Worm (Caenorhabditis elegans) whole organism, L1 larva: ENCODE results near the gene W08G11.5.

Experiments used
- C04F5.9 ChIP-seq: sonication (generic microtip); optimal IDR thresholded peaks from 2 replicates; lab custom pipeline; 2016; ENCODE audit warnings: missing genetic modification characterization, missing compliant biosample characterization
- Y116A8C.19 ChIP-seq: sonication (generic microtip); optimal IDR thresholded peaks from 2 replicates; lab custom pipeline; 2016; ENCODE audit warnings: missing compliant biosample characterization, missing genetic modification characterization, borderline replicate concordance
- alr-1 ChIP-seq: fragments of 200-800 bp; sonication (Bioruptor generic); optimal IDR thresholded peaks from 2 replicates; lab custom pipeline; 2018; ENCODE audit warnings: borderline replicate concordance, mild to moderate bottlenecking, missing genetic modification characterization, missing compliant biosample characterization
- aly-2 ChIP-seq: fragments of 150-350 bp; optimal IDR thresholded peaks from 2 replicates; lab custom pipeline; 2014; ENCODE audit warnings: missing biosample characterization, missing genetic modification characterization
- blmp-1 ChIP-seq: fragments of 150-350 bp; optimal IDR thresholded peaks from 2 replicates; lab custom pipeline; 2014; ENCODE audit warnings: missing biosample characterization, missing genetic modification characterization
- ceh-82 ChIP-seq, 3 experiments: fragments of 150-350 bp in 1 of 3; sonication (generic microtip) in 2 of 3; optimal IDR thresholded peaks; 2 replicates each; lab custom pipeline; 2014 to 2017; ENCODE audit warnings: missing biosample characterization in 3 of 3, missing genetic modification characterization in 3 of 3
- dpl-1 ChIP-seq, 3 experiments: fragments of 150-350 bp in 2 of 3; sonication (generic microtip) in 1 of 3; optimal IDR thresholded peaks; 2 replicates each; lab custom pipeline; 2014 to 2017; ENCODE audit warnings: missing biosample characterization in 3 of 3, missing genetic modification characterization in 3 of 3, missing genetic modification reagents in 3 of 3
- efl-1 ChIP-seq, 4 experiments: fragments of 150-350 bp; optimal IDR thresholded peaks in 3 of 4; peaks in 1 of 4; 1 replicate in 1 of 4; 2 replicates in 3 of 4; lab custom pipeline; 2014; ENCODE audit warnings: missing biosample characterization in 2 of 4, missing genetic modification characterization in 2 of 4, missing genetic modification reagents in 2 of 4
- efl-3 ChIP-seq: fragments of 200-800 bp; sonication (Bioruptor generic); optimal IDR thresholded peaks from 2 replicates; lab custom pipeline; 2018; ENCODE audit warnings: mild to moderate bottlenecking, missing genetic modification characterization, missing compliant biosample characterization
- egl-27 ChIP-seq, 2 experiments: fragments of 150-350 bp in 1 of 2; sonication (generic microtip); optimal IDR thresholded peaks; 3 replicates each; lab custom pipeline; 2017 to 2018; ENCODE audit warnings: missing biosample characterization in 2 of 2, missing genetic modification characterization in 2 of 2, missing genetic modification reagents in 2 of 2
- elt-2 ChIP-seq: sonication (generic microtip); optimal IDR thresholded peaks from 2 replicates; lab custom pipeline; 2016; ENCODE audit warnings: missing genetic modification characterization, mild to moderate bottlenecking, inconsistent platforms, missing compliant biosample characterization, missing genetic modification reagents
- elt-3 ChIP-seq, 6 experiments: fragments of 150-350 bp in 1 of 6; sonication (generic microtip); optimal IDR thresholded peaks; 2 replicates each; lab custom pipeline; 2017 to 2018; ENCODE audit warnings: missing biosample characterization in 6 of 6, missing genetic modification characterization in 6 of 6, inconsistent platforms in 1 of 6
- ets-5 ChIP-seq: fragments of 200-800 bp; sonication (Bioruptor generic); IDR thresholded peaks from 2 replicates; pipeline ENCODE4 v1.3.6; 2022; ENCODE audit warnings: missing genetic modification characterization, missing compliant biosample characterization
- fkh-10 ChIP-seq: sonication (generic microtip); optimal IDR thresholded peaks from 2 replicates; lab custom pipeline; 2017; ENCODE audit warnings: missing biosample characterization, missing genetic modification reagents, missing genetic modification characterization
- grh-1 ChIP-seq: fragments of 200-800 bp; sonication (Bioruptor generic); IDR thresholded peaks from 2 replicates; pipeline ENCODE4 v1.3.6; 2022; ENCODE audit warnings: missing genetic modification reagents, missing genetic modification characterization, missing compliant biosample characterization
- hlh-17 ChIP-seq: fragments of 200-800 bp; sonication (Bioruptor generic); optimal IDR thresholded peaks from 2 replicates; lab custom pipeline; 2018; ENCODE audit warnings: missing genetic modification characterization, mild to moderate bottlenecking, missing compliant biosample characterization, moderate library complexity, borderline replicate concordance
- hlh-4 ChIP-seq: sonication (generic microtip); optimal IDR thresholded peaks from 2 replicates; lab custom pipeline; 2016; ENCODE audit warnings: mild to moderate bottlenecking, missing genetic modification characterization, missing compliant biosample characterization
- hpl-2 ChIP-seq: fragments of 150-350 bp; optimal IDR thresholded peaks from 2 replicates; lab custom pipeline; 2014; ENCODE audit warnings: missing biosample characterization, missing genetic modification reagents, missing genetic modification characterization
- irx-1 ChIP-seq: sonication (generic microtip); optimal IDR thresholded peaks from 2 replicates; lab custom pipeline; 2016; ENCODE audit warnings: missing genetic modification characterization, missing compliant biosample characterization
- jun-1 ChIP-seq: fragments of 150-350 bp; optimal IDR thresholded peaks from 2 replicates; lab custom pipeline; 2014; ENCODE audit warnings: missing biosample characterization, missing genetic modification reagents, missing genetic modification characterization
- lin-13 ChIP-seq: fragments of 150-350 bp; optimal IDR thresholded peaks from 2 replicates; lab custom pipeline; 2014; ENCODE audit warnings: missing biosample characterization, missing genetic modification reagents, missing genetic modification characterization
- lsy-2 ChIP-seq, 2 experiments: fragments of 150-350 bp; optimal IDR thresholded peaks; 2 replicates each; lab custom pipeline; 2014; ENCODE audit warnings: missing biosample characterization in 2 of 2, missing genetic modification characterization in 2 of 2
- mab-9 ChIP-seq: fragments of 200-800 bp; sonication (Bioruptor generic); IDR thresholded peaks from 2 replicates; pipeline ENCODE4 v1.3.6; 2022; ENCODE audit warnings: missing genetic modification reagents, missing genetic modification characterization, missing compliant biosample characterization
- mdl-1 ChIP-seq, 2 experiments: fragments of 150-350 bp; optimal IDR thresholded peaks; 2 replicates each; lab custom pipeline; 2014 to 2017; ENCODE audit warnings: missing biosample characterization in 2 of 2, missing genetic modification characterization in 2 of 2, inconsistent platforms in 1 of 2
- mef-2 ChIP-seq: fragments of 150-350 bp; optimal IDR thresholded peaks from 2 replicates; lab custom pipeline; 2014; ENCODE audit warnings: missing biosample characterization, missing genetic modification characterization
- mep-1 ChIP-seq: fragments of 150-350 bp; optimal IDR thresholded peaks from 2 replicates; lab custom pipeline; 2014; ENCODE audit warnings: missing biosample characterization, missing genetic modification characterization
- nhr-12 ChIP-seq: sonication (generic microtip); optimal IDR thresholded peaks from 2 replicates; lab custom pipeline; 2017; ENCODE audit warnings: missing biosample characterization, missing genetic modification characterization
- nhr-19 ChIP-seq: fragments of 200-800 bp; sonication (Bioruptor generic); conservative IDR thresholded peaks from 2 replicates; pipeline ENCODE4 v1.3.6; 2022; ENCODE audit warnings: missing genetic modification characterization, missing compliant biosample characterization
- nhr-237 ChIP-seq: fragments of 150-350 bp; optimal IDR thresholded peaks from 2 replicates; lab custom pipeline; 2014; ENCODE audit warnings: missing biosample characterization, missing genetic modification characterization
- nhr-28 ChIP-seq: fragments of 150-350 bp; optimal IDR thresholded peaks from 2 replicates; lab custom pipeline; 2014; ENCODE audit warnings: missing biosample characterization, missing genetic modification characterization
- nhr-84 ChIP-seq: sonication (generic microtip); optimal IDR thresholded peaks from 2 replicates; lab custom pipeline; 2017; ENCODE audit warnings: missing biosample characterization, missing genetic modification characterization
- pax-3 ChIP-seq: fragments of 200-800 bp; sonication (Bioruptor generic); optimal IDR thresholded peaks from 2 replicates; lab custom pipeline; 2018; ENCODE audit warnings: mild to moderate bottlenecking, missing genetic modification characterization, moderate library complexity, missing compliant biosample characterization
- skn-1 ChIP-seq: fragments of 150-350 bp; optimal IDR thresholded peaks from 2 replicates; lab custom pipeline; 2014; ENCODE audit warnings: missing biosample characterization, missing genetic modification characterization
- snpc-4 ChIP-seq: fragments of 150-350 bp; optimal IDR thresholded peaks from 2 replicates; lab custom pipeline; 2014; ENCODE audit warnings: missing biosample characterization, missing genetic modification characterization
- snu-23 ChIP-seq: sonication (generic microtip); optimal IDR thresholded peaks from 2 replicates; lab custom pipeline; 2016; ENCODE audit warnings: missing genetic modification characterization, missing compliant biosample characterization
- sptf-1 ChIP-seq: fragments of 150-350 bp; optimal IDR thresholded peaks from 2 replicates; lab custom pipeline; 2014; ENCODE audit warnings: missing biosample characterization, missing genetic modification characterization
- sup-37 ChIP-seq: fragments of 200-800 bp; sonication (Bioruptor generic); optimal IDR thresholded peaks from 2 replicates; lab custom pipeline; 2018; ENCODE audit warnings: mild to moderate bottlenecking, missing genetic modification characterization, missing compliant biosample characterization
- tbx-2 ChIP-seq: sonication (generic microtip); optimal IDR thresholded peaks from 2 replicates; lab custom pipeline; 2016; ENCODE audit warnings: missing genetic modification characterization, missing compliant biosample characterization
- tlp-1 ChIP-seq: fragments of 150-350 bp; optimal IDR thresholded peaks from 2 replicates; lab custom pipeline; 2014; ENCODE audit warnings: missing biosample characterization, missing genetic modification characterization
- unc-30 ChIP-seq: sonication (generic microtip); optimal IDR thresholded peaks from 2 replicates; lab custom pipeline; 2017; ENCODE audit warnings: missing biosample characterization, missing genetic modification characterization
- unc-62 ChIP-seq: fragments of 150-350 bp; optimal IDR thresholded peaks from 2 replicates; lab custom pipeline; 2014; ENCODE audit warnings: missing biosample characterization, missing genetic modification reagents, missing genetic modification characterization
- unc-98 ChIP-seq: fragments of 200-800 bp; sonication (Bioruptor generic); IDR thresholded peaks from 2 replicates; pipeline ENCODE4 v1.3.6; 2022; ENCODE audit warnings: missing genetic modification characterization, missing compliant biosample characterization
- xbp-1 ChIP-seq: sonication (generic microtip); optimal IDR thresholded peaks from 2 replicates; lab custom pipeline; 2016; ENCODE audit warnings: missing genetic modification characterization, missing compliant biosample characterization
- zip-4 ChIP-seq: fragments of 200-800 bp; sonication (Bioruptor generic); optimal IDR thresholded peaks from 2 replicates; lab custom pipeline; 2018; ENCODE audit warnings: mild to moderate bottlenecking, missing genetic modification characterization, moderate library complexity, missing compliant biosample characterization
- ztf-4 ChIP-seq: fragments of 150-350 bp; optimal IDR thresholded peaks from 2 replicates; lab custom pipeline; 2014; ENCODE audit warnings: missing biosample characterization, missing genetic modification characterization

The W08G11.5 gene

ce11 chrV:16361350-16361749, 15.0 kb upstream of the W08G11.5 start:
- TF ChIP-seq efl-3 (GFP tag; lab: Kevin White, UChicago) (no peak), nhr-28 (tag; lab: Kevin White, UChicago) (no peak), sptf-1 (tag; lab: Kevin White, UChicago) (no peak), ets-5 (GFP tag; lab: Robert Waterston, UW) (no peak), nhr-12 (tag; lab: Kevin White, UChicago) (no peak), egl-27 (tag; optimal IDR thresholded peaks at IDR 0.05; lab: Kevin White, UChicago) (no peak), alr-1 (tag; lab: Kevin White, UChicago) (no peak), unc-30 (tag; lab: Kevin White, UChicago) (no peak)
- TF ChIP-seq, all 84 proteins: peak for 0

DNA sequence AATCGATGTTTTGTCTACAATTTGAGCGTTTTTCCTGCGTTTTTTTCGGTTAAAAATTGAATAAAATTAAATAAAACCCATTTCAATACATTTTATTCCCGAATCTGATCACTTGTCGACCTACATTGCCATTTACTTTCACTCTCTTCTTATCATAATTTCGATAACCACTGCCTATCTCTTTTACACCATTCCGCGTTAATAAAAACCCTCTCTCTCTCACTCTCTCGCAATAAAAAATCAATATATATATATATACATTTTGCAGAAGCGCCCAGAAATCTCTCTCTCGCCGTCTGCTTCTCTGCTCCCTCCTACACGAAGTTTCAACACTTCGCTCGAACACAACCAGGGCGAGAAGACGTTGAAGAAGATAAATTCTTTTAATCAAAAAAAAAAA, 10.9 kb upstream of the W08G11.5 start, which contains the start of gene pptr-1:
Gene pptr-1 (plus strand): TSS at position 269 of the 400 bp plus-strand sequence.
- TF ChIP-seq ets-5 (GFP tag; lab: Robert Waterston, UW) = no peak
- peak; percentile 43 for TF ChIP-seq elt-2 (tag; lab: Kevin White, UChicago)
- no peak for TF ChIP-seq sptf-1 (tag; lab: Kevin White, UChicago)
- peak; percentile 5 for TF ChIP-seq skn-1 (tag; lab: Kevin White, UChicago)
- TF ChIP-seq blmp-1 = peak; percentile 88
- TF ChIP-seq unc-98 (GFP tag; lab: Robert Waterston, UW) = no peak
- peak in 1 of 3 experiments; percentile 5 for TF ChIP-seq ceh-82 (tag; optimal IDR thresholded peaks at IDR 0.05; lab: Kevin White, UChicago)

DNA sequence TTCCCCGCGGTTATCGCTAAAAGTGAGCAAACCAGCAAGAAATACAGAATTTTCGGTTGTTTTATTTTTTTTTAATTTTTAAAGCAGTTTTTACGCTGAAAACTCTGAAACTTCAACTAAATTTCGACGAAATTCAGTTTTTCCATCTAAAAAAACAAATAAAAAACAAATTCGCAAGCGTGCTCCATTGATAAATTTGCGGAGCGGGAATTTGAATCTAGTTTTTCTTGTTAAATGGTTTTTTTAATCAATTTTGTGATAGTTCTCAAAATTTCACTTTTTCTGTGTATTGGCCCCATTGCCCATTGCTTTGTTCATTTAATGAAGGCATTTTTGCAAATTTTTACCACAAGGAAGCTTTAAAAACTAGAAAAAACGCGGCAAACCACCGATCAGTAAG, 10.5 kb upstream of the W08G11.5 start:
- TF ChIP-seq dpl-1 (GFP tag; optimal IDR thresholded peaks at IDR 0.05; lab: Kevin White, UChicago) = peak in 1 of 3 experiments; percentile 41
- no peak for TF ChIP-seq mep-1 (tag; lab: Kevin White, UChicago)
- TF ChIP-seq fkh-10 = no peak
- peak in 1 of 2 experiments; percentile 38 for TF ChIP-seq efl-1 (optimal IDR thresholded peaks at IDR 0.05; lab: Kevin White, UChicago)
- peak; percentile 59 to 93 for TF ChIP-seq efl-1 (GFP tag; optimal IDR thresholded peaks at IDR 0.05 in 1 of 2; lab: Kevin White, UChicago)
- TF ChIP-seq elt-2 (tag; lab: Kevin White, UChicago) = no peak
- no peak for TF ChIP-seq tlp-1 (tag; lab: Kevin White, UChicago)
- TF ChIP-seq, all 84 proteins: peak for 2

DNA sequence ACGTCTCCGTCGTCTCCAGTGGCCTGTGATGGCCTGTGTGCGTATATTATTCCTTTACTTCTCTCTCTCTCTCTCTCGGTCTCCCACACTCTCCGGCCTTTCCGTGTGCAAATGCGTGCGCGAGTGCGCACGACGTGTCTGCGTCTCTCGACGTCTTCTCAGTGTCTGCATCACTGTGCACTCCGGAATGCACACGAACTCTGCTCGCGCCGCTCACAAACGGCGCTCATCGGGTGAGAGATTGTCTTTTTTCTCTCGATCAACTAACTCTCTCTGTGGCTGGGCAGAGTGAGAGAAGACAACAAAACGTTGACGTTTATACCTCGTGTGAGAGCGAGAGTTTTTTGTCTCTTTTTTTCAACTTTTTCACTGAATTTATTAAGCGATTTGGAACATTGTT, 9.6 kb upstream of the W08G11.5 start:
- TF ChIP-seq hpl-2 (GFP tag; lab: Kevin White, UChicago) = no peak
- TF ChIP-seq snpc-4 = peak; percentile 86
- TF ChIP-seq fkh-10 = peak; percentile 79
- peak; percentile 60 for TF ChIP-seq nhr-237 (tag; lab: Kevin White, UChicago)
- TF ChIP-seq elt-3 (tag; optimal IDR thresholded peaks at IDR 0.05; lab: Kevin White, UChicago) = peak in 3 of 6 experiments; percentile 75 to 83 (median 81)
- peak; percentile 89 for TF ChIP-seq skn-1 (tag; lab: Kevin White, UChicago)
- TF ChIP-seq nhr-19 (GFP tag; lab: Robert Waterston, UW) = peak; percentile 84
- TF ChIP-seq grh-1 (GFP tag; lab: Robert Waterston, UW) = no peak
- TF ChIP-seq C04F5.9 (tag; lab: Kevin White, UChicago) = no peak
- no peak for TF ChIP-seq unc-62 (GFP tag; lab: Kevin White, UChicago)
- TF ChIP-seq hlh-17 (GFP tag; lab: Kevin White, UChicago) = no peak
- TF ChIP-seq pax-3 (tag; lab: Kevin White, UChicago) = peak; percentile 76
- TF ChIP-seq irx-1 (tag; lab: Kevin White, UChicago) = peak; percentile 81
- TF ChIP-seq mef-2 = no peak
- no peak for TF ChIP-seq ets-5 (GFP tag; lab: Robert Waterston, UW)
- TF ChIP-seq Y116A8C.19 (tag; lab: Kevin White, UChicago) = no peak
- peak; percentile 67 for TF ChIP-seq ztf-4 (tag; lab: Kevin White, UChicago)
- TF ChIP-seq zip-4 (GFP tag; lab: Kevin White, UChicago) = peak; percentile 50
- TF ChIP-seq tbx-2 (tag; lab: Kevin White, UChicago) = peak; percentile 90
- no peak for TF ChIP-seq nhr-28 (tag; lab: Kevin White, UChicago)
- peak; percentile 67 to 92 for TF ChIP-seq mdl-1 (tag; optimal IDR thresholded peaks at IDR 0.05; lab: Kevin White, UChicago)
- peak; percentile 96 for TF ChIP-seq snu-23 (GFP tag; lab: Kevin White, UChicago)
- TF ChIP-seq nhr-84 = no peak
- peak; percentile 83 for TF ChIP-seq jun-1 (tag; lab: Kevin White, UChicago)
- no peak for TF ChIP-seq unc-98 (GFP tag; lab: Robert Waterston, UW)
- TF ChIP-seq lsy-2 (tag; optimal IDR thresholded peaks at IDR 0.05; lab: Kevin White, UChicago) = peak; percentile 73 to 87
- TF ChIP-seq xbp-1 (tag; lab: Kevin White, UChicago) = peak; percentile 83
- peak; percentile 82 to 91 (median 85) for TF ChIP-seq ceh-82 (tag; optimal IDR thresholded peaks at IDR 0.05; lab: Kevin White, UChicago)
- peak; percentile 75 for TF ChIP-seq lin-13 (GFP tag; lab: Kevin White, UChicago)
- peak; percentile 61 for TF ChIP-seq sup-37 (GFP tag; lab: Kevin White, UChicago)
- TF ChIP-seq mab-9 (GFP tag; lab: Robert Waterston, UW) = peak; percentile 38; the same call in 1 of the 2 replicates
- no peak for TF ChIP-seq hlh-4 (tag; lab: Kevin White, UChicago)
- peak; percentile 9 for TF ChIP-seq aly-2
